Worm (Caenorhabditis elegans): Measurements from ENCODE around the gene F08F8.10.

Gene F08F8.10

DNA sequence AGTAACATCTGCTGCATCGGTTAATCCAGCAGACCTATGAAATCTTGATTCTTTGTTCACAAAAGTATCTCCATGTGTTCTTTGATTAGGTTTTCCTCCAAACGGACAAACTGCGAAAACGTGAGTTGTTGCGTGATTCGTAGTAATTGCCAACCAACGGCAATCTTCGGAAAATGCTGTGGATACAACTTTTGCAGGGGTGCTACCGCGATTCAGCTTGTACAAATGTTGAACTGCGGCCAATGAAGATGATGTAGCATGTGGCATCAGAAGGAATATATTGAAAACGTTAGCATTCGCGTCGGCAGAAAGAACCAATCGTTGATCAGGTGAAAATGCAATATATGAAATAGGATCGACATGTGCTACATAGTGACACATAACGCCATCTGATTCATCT lies 25.5 kb downstream of the F08F8.10 start:
- no peak for TF ChIP-seq hmg-4 (GFP tag; optimal IDR thresholded peaks at IDR 0.05)
- no peak for TF ChIP-seq ceh-13 (GFP tag; optimal IDR thresholded peaks at IDR 0.05)
- TF ChIP-seq B0310.2 (tag; optimal IDR thresholded peaks at IDR 0.05) = no peak
- no peak for TF ChIP-seq ets-7 (tag; optimal IDR thresholded peaks at IDR 0.05)
- TF ChIP-seq sea-1 (GFP tag; conservative IDR thresholded peaks at IDR 0.05) = no peak
- no peak for TF ChIP-seq tbx-37 (GFP tag; conservative IDR thresholded peaks at IDR 0.05)
- TF ChIP-seq ceh-36 (tag; optimal IDR thresholded peaks at IDR 0.05) = no peak
- TF ChIP-seq ama-1 (optimal IDR thresholded peaks at IDR 0.05) = no peak

ce11 chrIII:7329155-7329732 lies 27.9 kb downstream of the F08F8.10 start, which contains the start of gene lab-2:
TSS of gene lab-2 (minus strand) at chrIII:7329607.
- TF ChIP-seq sea-1 (GFP tag; conservative IDR thresholded peaks at IDR 0.05) = no peak
- TF ChIP-seq ceh-13 (GFP tag; optimal IDR thresholded peaks at IDR 0.05) = no peak

DNA sequence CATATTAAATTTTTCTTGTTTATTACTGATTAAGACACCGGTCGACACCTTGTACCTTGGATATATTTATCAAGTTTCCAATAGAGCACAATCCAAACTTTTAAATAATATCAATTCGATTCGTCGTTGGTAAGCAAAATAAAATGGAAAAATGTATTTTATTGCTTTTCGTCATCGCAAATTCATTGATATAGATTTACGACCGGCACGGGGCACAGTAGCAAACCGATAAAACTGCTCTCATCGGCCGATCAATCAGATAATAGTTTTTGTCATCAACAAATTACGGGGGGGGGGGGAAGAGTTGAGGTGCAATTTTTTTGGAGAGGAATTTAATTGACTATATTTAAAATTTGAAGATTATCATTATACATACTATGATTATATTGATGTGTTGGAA lies 33.9 kb downstream of the F08F8.10 start:
- TF ChIP-seq tra-4 (tag; optimal IDR thresholded peaks at IDR 0.05) = no peak
- no peak for TF ChIP-seq ets-7 (tag; optimal IDR thresholded peaks at IDR 0.05)
- TF ChIP-seq ceh-13 (GFP tag; optimal IDR thresholded peaks at IDR 0.05) = no peak
- no peak for TF ChIP-seq hmg-4 (GFP tag; optimal IDR thresholded peaks at IDR 0.05)
- no peak for TF ChIP-seq scrt-1 (GFP tag; IDR thresholded peaks at IDR 0.05)
- TF ChIP-seq hmbx-1 (tag; optimal IDR thresholded peaks at IDR 0.05) = no peak
- TF ChIP-seq hnd-1 (tag; optimal IDR thresholded peaks at IDR 0.05) = no peak
- TF ChIP-seq flt-1 (GFP tag; IDR thresholded peaks at IDR 0.05) = no peak
- no peak for TF ChIP-seq B0310.2 (tag; optimal IDR thresholded peaks at IDR 0.05)
- no peak for TF ChIP-seq aly-1 (tag; optimal IDR thresholded peaks at IDR 0.05)
- TF ChIP-seq pes-1 (GFP tag; IDR thresholded peaks at IDR 0.05) = no peak
- TF ChIP-seq tbx-11 (GFP tag; IDR thresholded peaks at IDR 0.05) = no peak
- no peak for TF ChIP-seq F13C5.2 (tag; optimal IDR thresholded peaks at IDR 0.05)
- no peak for TF ChIP-seq tbx-37 (GFP tag; conservative IDR thresholded peaks at IDR 0.05)
- no peak for TF ChIP-seq ama-1 (optimal IDR thresholded peaks at IDR 0.05)
- no peak for TF ChIP-seq ceh-36 (tag; optimal IDR thresholded peaks at IDR 0.05)

DNA sequence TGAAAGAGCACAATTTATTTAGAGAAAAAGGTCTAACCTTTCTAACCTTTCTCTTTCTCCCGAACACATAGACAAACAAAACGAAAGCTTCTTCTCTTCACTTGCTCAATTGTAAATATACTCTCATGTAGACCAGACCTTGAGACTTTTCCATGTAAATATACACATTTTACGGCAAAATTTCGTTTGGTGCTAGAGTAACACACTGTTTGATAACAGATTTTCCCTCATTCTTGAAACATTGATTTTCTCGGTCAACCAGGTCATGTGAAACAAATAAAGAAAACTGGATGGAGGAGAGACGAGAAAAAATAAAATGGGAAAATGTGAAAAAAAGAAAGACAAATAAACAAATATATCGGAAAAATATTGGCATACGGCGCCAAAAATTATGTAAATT lies 35.2 kb downstream of the F08F8.10 start:
- no peak for TF ChIP-seq scrt-1 (GFP tag; IDR thresholded peaks at IDR 0.05)
- no peak for TF ChIP-seq flt-1 (GFP tag; IDR thresholded peaks at IDR 0.05)
- TF ChIP-seq ceh-36 (tag; optimal IDR thresholded peaks at IDR 0.05) = no peak
- TF ChIP-seq hmbx-1 (tag; optimal IDR thresholded peaks at IDR 0.05) = no peak
- TF ChIP-seq aly-1 (tag; optimal IDR thresholded peaks at IDR 0.05) = no peak
- no peak for TF ChIP-seq hmg-4 (GFP tag; optimal IDR thresholded peaks at IDR 0.05)
- no peak for TF ChIP-seq tbx-37 (GFP tag; conservative IDR thresholded peaks at IDR 0.05)
- no peak for TF ChIP-seq ama-1 (optimal IDR thresholded peaks at IDR 0.05)
- TF ChIP-seq tbx-11 (GFP tag; IDR thresholded peaks at IDR 0.05) = no peak
- no peak for TF ChIP-seq tra-4 (tag; optimal IDR thresholded peaks at IDR 0.05)
- no peak for TF ChIP-seq F13C5.2 (tag; optimal IDR thresholded peaks at IDR 0.05)
- no peak for TF ChIP-seq ceh-13 (GFP tag; optimal IDR thresholded peaks at IDR 0.05)
- no peak for TF ChIP-seq pes-1 (GFP tag; IDR thresholded peaks at IDR 0.05)
- no peak for TF ChIP-seq sea-1 (GFP tag; conservative IDR thresholded peaks at IDR 0.05)
- TF ChIP-seq ets-7 (tag; optimal IDR thresholded peaks at IDR 0.05) = no peak

ce11 chrIII:7319390-7319789 lies 37.8 kb downstream of the F08F8.10 start, which contains the start of gene F56C9.8:
TSS of gene F56C9.8 (minus strand) at chrIII:7319509.
- no peak for TF ChIP-seq sea-1 (GFP tag; conservative IDR thresholded peaks at IDR 0.05)
- TF ChIP-seq ama-1 (optimal IDR thresholded peaks at IDR 0.05) = no peak
- TF ChIP-seq hmbx-1 (tag; optimal IDR thresholded peaks at IDR 0.05) = no peak
- TF ChIP-seq B0310.2 (tag; optimal IDR thresholded peaks at IDR 0.05) = no peak
- no peak for TF ChIP-seq ets-7 (tag; optimal IDR thresholded peaks at IDR 0.05)
- no peak for TF ChIP-seq F13C5.2 (tag; optimal IDR thresholded peaks at IDR 0.05)
- no peak for TF ChIP-seq aly-1 (tag; optimal IDR thresholded peaks at IDR 0.05)
- no peak for TF ChIP-seq ceh-13 (GFP tag; optimal IDR thresholded peaks at IDR 0.05)
- no peak for TF ChIP-seq hnd-1 (tag; optimal IDR thresholded peaks at IDR 0.05)

DNA sequence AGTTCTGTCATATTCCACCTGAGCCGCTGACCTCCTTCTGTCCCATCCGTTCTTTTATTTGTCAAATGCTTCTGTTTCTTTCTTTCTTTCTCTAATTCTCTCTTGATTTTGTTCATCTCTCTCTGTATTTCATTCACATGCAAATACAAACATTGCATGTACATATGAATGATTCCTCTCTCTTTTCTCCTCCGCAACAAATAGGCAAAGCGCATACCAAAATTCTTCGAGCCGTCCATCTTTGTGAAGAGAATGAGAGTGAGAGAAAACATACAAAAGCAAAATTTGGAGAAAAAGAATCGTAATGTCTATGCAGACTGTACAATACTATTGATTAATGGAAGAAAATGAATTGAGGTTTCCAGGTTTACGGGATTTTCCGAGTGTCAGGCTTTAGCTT lies 39.8 kb downstream of the F08F8.10 start:
- TF ChIP-seq flt-1 (GFP tag; IDR thresholded peaks at IDR 0.05) (no peak), ama-1 (optimal IDR thresholded peaks at IDR 0.05) (no peak), B0310.2 (tag; optimal IDR thresholded peaks at IDR 0.05) (no peak), pes-1 (GFP tag; IDR thresholded peaks at IDR 0.05) (no peak), ceh-36 (tag; optimal IDR thresholded peaks at IDR 0.05) (no peak), hmg-4 (GFP tag; optimal IDR thresholded peaks at IDR 0.05) (no peak), aly-1 (tag; optimal IDR thresholded peaks at IDR 0.05) (no peak), ceh-13 (GFP tag; optimal IDR thresholded peaks at IDR 0.05) (no peak), hnd-1 (tag; optimal IDR thresholded peaks at IDR 0.05) (no peak), tbx-37 (GFP tag; conservative IDR thresholded peaks at IDR 0.05) (no peak), scrt-1 (GFP tag; IDR thresholded peaks at IDR 0.05) (no peak), F13C5.2 (tag; optimal IDR thresholded peaks at IDR 0.05) (no peak), tbx-11 (GFP tag; IDR thresholded peaks at IDR 0.05) (no peak)

DNA sequence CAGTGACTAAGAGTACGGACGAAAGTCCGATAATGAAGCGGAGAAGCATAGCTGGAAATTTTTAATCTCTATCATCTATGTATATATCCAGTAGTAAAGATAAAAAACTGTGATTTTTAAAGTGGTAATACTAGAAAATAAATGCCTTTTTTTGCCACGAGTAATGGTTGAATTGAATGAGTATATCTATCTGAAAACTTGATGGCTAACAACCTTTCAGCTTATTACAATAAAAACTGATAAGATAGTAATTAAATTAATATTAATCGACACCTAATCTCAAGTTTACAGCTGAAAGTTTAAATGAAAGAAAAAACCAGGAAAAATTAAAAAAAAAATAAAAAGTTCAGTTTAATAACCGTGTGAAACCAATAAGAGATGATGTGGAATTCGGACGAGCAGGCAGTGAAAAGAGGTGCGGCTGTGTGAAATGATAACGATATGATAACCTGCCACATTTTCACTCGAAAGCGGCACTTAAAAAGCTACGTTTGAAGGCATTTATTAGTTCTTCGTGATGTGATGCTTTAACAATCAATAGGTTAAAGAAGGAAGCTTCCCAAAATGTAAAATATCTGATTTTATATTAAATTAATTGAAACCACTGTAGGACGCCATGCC lies 42.2 kb downstream of the F08F8.10 start, which contains the start of gene nspg-6:
nspg-6 (minus strand) TSS at position 51 of the 621 bp plus-strand sequence.
- TF ChIP-seq aly-1 (tag; optimal IDR thresholded peaks at IDR 0.05) = no peak
- TF ChIP-seq hmg-4 (GFP tag; optimal IDR thresholded peaks at IDR 0.05) = no peak
- TF ChIP-seq B0310.2 (tag; optimal IDR thresholded peaks at IDR 0.05) = no peak
- TF ChIP-seq ceh-36 (tag; optimal IDR thresholded peaks at IDR 0.05) = no peak
- TF ChIP-seq ets-7 (tag; optimal IDR thresholded peaks at IDR 0.05) = no peak
- TF ChIP-seq tbx-37 (GFP tag; conservative IDR thresholded peaks at IDR 0.05) = no peak
- TF ChIP-seq hmbx-1 (tag; optimal IDR thresholded peaks at IDR 0.05) = no peak

DNA sequence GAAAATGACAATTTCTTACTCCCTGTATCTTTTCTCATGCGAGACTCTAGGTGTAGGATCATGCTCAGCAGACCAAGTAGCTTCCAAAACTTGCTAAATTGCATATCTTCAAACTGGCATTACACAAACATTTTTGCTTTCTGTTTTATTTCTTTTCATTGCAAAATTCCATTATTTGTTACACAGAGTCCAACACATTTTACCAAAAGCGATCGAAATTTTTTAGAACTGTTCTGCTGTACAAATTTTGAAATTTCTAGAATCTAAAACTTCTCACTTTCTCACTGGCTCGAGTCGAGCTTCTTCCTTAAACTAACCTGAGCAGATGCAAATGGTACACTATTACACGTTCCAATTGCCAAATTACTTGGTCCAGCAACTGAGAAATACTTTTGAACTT lies 42.7 kb downstream of the F08F8.10 start:
- TF ChIP-seq ets-7 (tag; optimal IDR thresholded peaks at IDR 0.05) (no peak), scrt-1 (GFP tag; IDR thresholded peaks at IDR 0.05) (no peak), pes-1 (GFP tag; IDR thresholded peaks at IDR 0.05) (no peak), aly-1 (tag; optimal IDR thresholded peaks at IDR 0.05) (no peak), tbx-37 (GFP tag; conservative IDR thresholded peaks at IDR 0.05) (no peak), hmbx-1 (tag; optimal IDR thresholded peaks at IDR 0.05) (no peak), ceh-36 (tag; optimal IDR thresholded peaks at IDR 0.05) (no peak), F13C5.2 (tag; optimal IDR thresholded peaks at IDR 0.05) (no peak), flt-1 (GFP tag; IDR thresholded peaks at IDR 0.05) (no peak), hmg-4 (GFP tag; optimal IDR thresholded peaks at IDR 0.05) (no peak)
